Worm (Caenorhabditis elegans): Measurements from ENCODE around the gene pgap-3.

The pgap-3 gene

ce11 chrV:6016097-6016496 is 31.6 kb downstream of the pgap-3 start:
- TF ChIP-seq B0019.2 (GFP tag; conservative IDR thresholded peaks at IDR 0.05) (no peak), egl-18 (GFP tag; IDR thresholded peaks at IDR 0.05) (no peak), Y79H2A.3 (GFP tag; conservative IDR thresholded peaks at IDR 0.05) (no peak), ceh-100 (GFP tag; IDR thresholded peaks at IDR 0.05) (no peak), somi-1 (GFP tag; optimal IDR thresholded peaks at IDR 0.05) (no peak), lsl-1 (GFP tag; optimal IDR thresholded peaks at IDR 0.05) (no peak), ztf-3 (GFP tag; optimal IDR thresholded peaks at IDR 0.05) (no peak), ceh-40 (GFP tag; IDR thresholded peaks at IDR 0.05) (0 out of 2 replicates have a peak, but pooled peaks have one; percentile 23), unc-130 (GFP tag; optimal IDR thresholded peaks at IDR 0.05) (no peak), hrde-1 (tag; optimal IDR thresholded peaks at IDR 0.05; ENCODE audit: borderline replicate concordance) (no peak), attf-3 (GFP tag; conservative IDR thresholded peaks at IDR 0.05) (no peak), T26A5.8 (tag; optimal IDR thresholded peaks at IDR 0.05) (no peak), attf-6 (GFP tag; IDR thresholded peaks at IDR 0.05) (no peak), hmg-1.2 (GFP tag; IDR thresholded peaks at IDR 0.05) (0 out of 2 replicates have a peak, but pooled peaks have one; percentile 2), ama-1 (optimal IDR thresholded peaks at IDR 0.05) (peak; percentile 14), ama-1 (GFP tag; optimal IDR thresholded peaks at IDR 0.05) (no peak), bed-1 (GFP tag; IDR thresholded peaks at IDR 0.05) (no peak), atf-7 (tag; optimal IDR thresholded peaks at IDR 0.05) (no peak), cebp-1 (GFP tag; IDR thresholded peaks at IDR 0.05) (no peak), cebp-1 (tag; optimal IDR thresholded peaks at IDR 0.05) (no peak), ceh-79 (tag; optimal IDR thresholded peaks at IDR 0.05) (no peak), repo-1 (tag; optimal IDR thresholded peaks at IDR 0.05) (no peak), F49E8.2 (tag; optimal IDR thresholded peaks at IDR 0.05; ENCODE audit: insufficient read depth) (no peak), ZK185.1 (tag; optimal IDR thresholded peaks at IDR 0.05; ENCODE audit: poor library complexity, severe bottlenecking) (no peak), nfyb-1 (GFP tag; IDR thresholded peaks at IDR 0.05) (0 out of 2 replicates have a peak, but pooled peaks have one; percentile 22), snpc-4 (GFP tag; optimal IDR thresholded peaks at IDR 0.05) (no peak), snpc-4 (tag; optimal IDR thresholded peaks at IDR 0.05) (no peak)

- peak; percentile 60; the same call in 1 of the 2 replicates for TF ChIP-seq hsf-1 (GFP tag; IDR thresholded peaks at IDR 0.05)
- TF ChIP-seq attf-5 (GFP tag; optimal IDR thresholded peaks at IDR 0.05), result no peak
- no peak for TF ChIP-seq Y53F4B.3 (GFP tag; IDR thresholded peaks at IDR 0.05)
- no peak for TF ChIP-seq sea-2 (GFP tag; IDR thresholded peaks at IDR 0.05)
- no peak for TF ChIP-seq madf-8 (GFP tag; conservative IDR thresholded peaks at IDR 0.05)
- TF ChIP-seq F39B2.1 (GFP tag; IDR thresholded peaks at IDR 0.05), result no peak
- TF ChIP-seq snpc-3.4 (tag; optimal IDR thresholded peaks at IDR 0.05), result peak; percentile 52
- TF ChIP-seq cebp-2 (GFP tag; IDR thresholded peaks at IDR 0.05), result no peak
- TF ChIP-seq tlf-1 (GFP tag; optimal IDR thresholded peaks at IDR 0.05), result no peak
- TF ChIP-seq snpc-1.1 (tag; optimal IDR thresholded peaks at IDR 0.05; ENCODE audit: insufficient read depth), result peak; percentile 36
- 0 out of 2 replicates have a peak, but pooled peaks have one; percentile 11 for TF ChIP-seq Y79H2A.3 (GFP tag; conservative IDR thresholded peaks at IDR 0.05)
- TF ChIP-seq F57A8.1 (GFP tag; optimal IDR thresholded peaks at IDR 0.05), result no peak
- TF ChIP-seq mcd-1 (GFP tag; IDR thresholded peaks at IDR 0.05), result peak; percentile 4; the same call in 1 of the 2 replicates
- peak; percentile 22 for TF ChIP-seq lin-54 (GFP tag; optimal IDR thresholded peaks at IDR 0.05)
- no peak for TF ChIP-seq ceh-27 (GFP tag; optimal IDR thresholded peaks at IDR 0.05)
- TF ChIP-seq unc-130 (GFP tag; optimal IDR thresholded peaks at IDR 0.05), result no peak
- TF ChIP-seq nhr-80 (tag; optimal IDR thresholded peaks at IDR 0.05), result no peak
- TF ChIP-seq ztf-26 (tag; optimal IDR thresholded peaks at IDR 0.05), result no peak
- TF ChIP-seq lsl-1 (GFP tag; optimal IDR thresholded peaks at IDR 0.05), result no peak
- TF ChIP-seq T26A5.8 (tag; optimal IDR thresholded peaks at IDR 0.05), result no peak
- TF ChIP-seq C17E4.6 (GFP tag; IDR thresholded peaks at IDR 0.05), result no peak
- peak; percentile 67 for TF ChIP-seq madf-6 (GFP tag; IDR thresholded peaks at IDR 0.05)
- TF ChIP-seq F10E7.11 (tag; optimal IDR thresholded peaks at IDR 0.05), result peak; percentile 63
- no peak for TF ChIP-seq K11D2.4 (GFP tag; IDR thresholded peaks at IDR 0.05)
- no peak for TF ChIP-seq ama-1 (optimal IDR thresholded peaks at IDR 0.05)
- TF ChIP-seq ama-1 (GFP tag; optimal IDR thresholded peaks at IDR 0.05), result peak in 1 of 2 experiments; percentile 44
- peak; percentile 14 for TF ChIP-seq repo-1 (tag; optimal IDR thresholded peaks at IDR 0.05)
- TF ChIP-seq Y53G8AR.9 (GFP tag; conservative IDR thresholded peaks at IDR 0.05), result peak; percentile 32; the same call in 1 of the 2 replicates
Observed at ce11 chrV:6015546-6016089, 32.1 kb downstream of the pgap-3 start.

Measured in whole organism, young adult.